Worm (Caenorhabditis elegans) whole organism, early embryonic: ENCODE data around the gene F58F9.3.

ENCODE experiments used
- ama-1 ChIP-seq: fragments of 150-350 bp; optimal IDR thresholded peaks from 2 replicates; lab custom pipeline; 2014
- ceh-36 ChIP-seq: sonication (generic microtip); optimal IDR thresholded peaks from 2 replicates; lab custom pipeline; 2016; ENCODE audit warnings: missing genetic modification characterization, inconsistent platforms, missing compliant biosample characterization
- flt-1 ChIP-seq: fragments of 200-800 bp; sonication (Bioruptor generic); IDR thresholded peaks from 2 replicates; pipeline ENCODE4 v1.3.6; 2022; ENCODE audit warnings: missing genetic modification characterization, missing compliant biosample characterization
- hmg-4 ChIP-seq: fragments of 200-800 bp; sonication (Bioruptor generic); optimal IDR thresholded peaks from 2 replicates; lab custom pipeline; 2018; ENCODE audit warnings: mild to moderate bottlenecking, missing genetic modification characterization, missing compliant biosample characterization
- hnd-1 ChIP-seq: sonication (generic microtip); optimal IDR thresholded peaks from 2 replicates; lab custom pipeline; 2016; ENCODE audit warnings: missing genetic modification characterization, missing compliant biosample characterization
- sea-1 ChIP-seq: fragments of 200-800 bp; sonication (Bioruptor generic); conservative IDR thresholded peaks from 2 replicates; pipeline ENCODE4 v1.3.6; 2022; ENCODE audit warnings: missing genetic modification characterization, missing compliant biosample characterization

- no peak for TF ChIP-seq flt-1 (GFP tag; lab: Robert Waterston, UW)
- no peak for TF ChIP-seq ama-1 (lab: Kevin White, UChicago)
- no peak for TF ChIP-seq hmg-4
- TF ChIP-seq hnd-1 = no peak
- no peak for TF ChIP-seq sea-1 (GFP tag; lab: Robert Waterston, UW)
- TF ChIP-seq ceh-36 (tag; lab: Kevin White, UChicago) = no peak
Measured at ce11 chrIV:6217066-6217465, 16.0 kb upstream of the F58F9.3 start, which contains the start of gene C49A9.9.
